Fruit fly (Drosophila melanogaster) whole organism, embryonic: Measurements from ENCODE around the gene CG9933.

ENCODE experiments used
- B-H2 ChIP-seq: fragments of 200-800 bp; sonication (Bioruptor generic); optimal IDR thresholded peaks from 2 replicates; lab custom pipeline; 2018; ENCODE audit warnings: missing biosample characterization, mild to moderate bottlenecking, missing genetic modification characterization
- CG1024 ChIP-seq: fragments of 200-800 bp; sonication (Bioruptor generic); IDR thresholded peaks from 2 replicates; pipeline ENCODE4 v1.3.6; 2022; ENCODE audit warnings: missing biosample characterization, missing genetic modification characterization
- CG11085 ChIP-seq: fragments of 200-800 bp; sonication (Bioruptor generic); IDR thresholded peaks from 2 replicates; pipeline ENCODE4 v1.3.6; 2022; ENCODE audit warnings: missing biosample characterization, missing genetic modification characterization
- CG11093 ChIP-seq: fragments of 200-800 bp; sonication (Bioruptor generic); IDR thresholded peaks from 3 replicates; pipeline ENCODE4 v1.3.6; 2022; ENCODE audit warnings: missing biosample characterization, missing genetic modification characterization
- CG11695 ChIP-seq: fragments of 200-800 bp; sonication (Bioruptor generic); IDR thresholded peaks from 3 replicates; pipeline ENCODE4 v1.3.6; 2022; ENCODE audit warnings: missing biosample characterization, missing genetic modification characterization
- CG11723 ChIP-seq: fragments of 200-800 bp; sonication (Bioruptor generic); optimal IDR thresholded peaks from 2 replicates; lab custom pipeline; 2017; ENCODE audit warnings: missing biosample characterization, mild to moderate bottlenecking, missing genetic modification characterization
- CG12391 ChIP-seq: fragments of 200-800 bp; sonication (Bioruptor generic); optimal IDR thresholded peaks from 3 replicates; lab custom pipeline; 2018; ENCODE audit warnings: missing biosample characterization, mild to moderate bottlenecking, missing genetic modification characterization, moderate library complexity
- CG16863 ChIP-seq: fragments of 200-800 bp; sonication (Bioruptor generic); optimal IDR thresholded peaks from 3 replicates; lab custom pipeline; 2016; ENCODE audit warnings: missing biosample characterization, missing genetic modification characterization
- CG18599 ChIP-seq: fragments of 200-800 bp; sonication (Bioruptor generic); optimal IDR thresholded peaks from 3 replicates; lab custom pipeline; 2017; ENCODE audit warnings: missing biosample characterization, missing genetic modification characterization, mild to moderate bottlenecking, moderate library complexity, missing genetic modification reagents
- CG2875 ChIP-seq: fragments of 200-800 bp; sonication (Bioruptor generic); optimal IDR thresholded peaks from 2 replicates; lab custom pipeline; 2017; ENCODE audit warnings: missing biosample characterization, mild to moderate bottlenecking, missing genetic modification characterization, missing genetic modification reagents
- CG4360 ChIP-seq: fragments of 200-800 bp; sonication (Bioruptor generic); IDR thresholded peaks from 2 replicates; pipeline ENCODE4 v1.3.6; 2022; ENCODE audit warnings: missing biosample characterization, missing genetic modification characterization
- CG43689 ChIP-seq: fragments of 200-800 bp; sonication (Bioruptor generic); IDR thresholded peaks from 2 replicates; pipeline ENCODE4 v1.3.6; 2022; ENCODE audit warnings: missing biosample characterization, missing genetic modification characterization
- CG4730 ChIP-seq: fragments of 200-800 bp; sonication (Bioruptor generic); IDR thresholded peaks from 2 replicates; pipeline ENCODE4 v1.3.6; 2022; ENCODE audit warnings: missing biosample characterization, missing genetic modification characterization
- CG6175 ChIP-seq: fragments of 200-800 bp; sonication (Bioruptor generic); IDR thresholded peaks from 3 replicates; pipeline ENCODE4 v1.3.6; 2022; ENCODE audit warnings: missing biosample characterization, missing genetic modification characterization
- CG6689 ChIP-seq: fragments of 200-800 bp; sonication (Bioruptor generic); IDR thresholded peaks from 2 replicates; pipeline ENCODE4 v1.3.6; 2022; ENCODE audit warnings: missing biosample characterization, missing genetic modification characterization
- CG7372 ChIP-seq: fragments of 200-800 bp; sonication (Bioruptor generic); IDR thresholded peaks from 2 replicates; pipeline ENCODE4 v1.3.6; 2022; ENCODE audit warnings: missing biosample characterization, missing genetic modification characterization
- CG7786 ChIP-seq: fragments of 200-800 bp; sonication (Bioruptor generic); optimal IDR thresholded peaks from 2 replicates; lab custom pipeline; 2016; ENCODE audit warnings: missing biosample characterization, missing genetic modification characterization
- CG9215 ChIP-seq: fragments of 200-800 bp; sonication (Bioruptor generic); IDR thresholded peaks from 2 replicates; pipeline ENCODE4 v1.3.6; 2022; ENCODE audit warnings: missing biosample characterization, missing genetic modification characterization
- CTCF ChIP-seq: fragments of 200-800 bp; sonication (Bioruptor generic); optimal IDR thresholded peaks from 2 replicates; lab custom pipeline; 2017; ENCODE audit warnings: missing biosample characterization, mild to moderate bottlenecking, missing genetic modification characterization, moderate library complexity
- CoRest ChIP-seq: fragments of 200-800 bp; sonication (Bioruptor generic); optimal IDR thresholded peaks from 3 replicates; lab custom pipeline; 2018; ENCODE audit warnings: missing biosample characterization, mild to moderate bottlenecking, missing genetic modification characterization, moderate library complexity
- Dref ChIP-seq: fragments of 200-800 bp; sonication (Bioruptor generic); IDR thresholded peaks from 2 replicates; pipeline ENCODE4 v1.3.6; 2022; ENCODE audit warnings: missing biosample characterization, missing genetic modification characterization
- Fer3 ChIP-seq: fragments of 200-800 bp; sonication (Bioruptor generic); optimal IDR thresholded peaks from 2 replicates; lab custom pipeline; 2018; ENCODE audit warnings: missing biosample characterization, mild to moderate bottlenecking, missing genetic modification characterization, moderate library complexity
- H2.0 ChIP-seq: fragments of 200-800 bp; sonication (Bioruptor generic); IDR thresholded peaks from 2 replicates; pipeline ENCODE4 v1.3.6; 2022; ENCODE audit warnings: missing biosample characterization, missing genetic modification characterization
- HLH54F ChIP-seq: fragments of 200-800 bp; sonication (Bioruptor generic); optimal IDR thresholded peaks from 3 replicates; lab custom pipeline; 2016; ENCODE audit warnings: missing biosample characterization, missing genetic modification characterization
- Hey ChIP-seq: fragments of 200-800 bp; sonication (Bioruptor generic); optimal IDR thresholded peaks from 3 replicates; lab custom pipeline; 2018; ENCODE audit warnings: missing biosample characterization, mild to moderate bottlenecking, missing genetic modification characterization
- Hr39 ChIP-seq: fragments of >200 bp; optimal IDR thresholded peaks from 2 replicates; lab custom pipeline; 2017
- Mes4 ChIP-seq: fragments of 200-800 bp; sonication (Bioruptor generic); optimal IDR thresholded peaks from 2 replicates; lab custom pipeline; 2016; ENCODE audit warnings: missing biosample characterization, missing genetic modification characterization
- Ptx1 ChIP-seq: fragments of 200-800 bp; sonication (Bioruptor generic); IDR thresholded peaks from 2 replicates; pipeline ENCODE4 v1.3.6; 2022; ENCODE audit warnings: missing biosample characterization, missing genetic modification characterization
- Sox102F ChIP-seq: fragments of 200-800 bp; sonication (Bioruptor generic); optimal IDR thresholded peaks from 2 replicates; lab custom pipeline; 2018; ENCODE audit warnings: missing biosample characterization, mild to moderate bottlenecking, missing genetic modification characterization, moderate library complexity
- Trl ChIP-seq, 3 experiments: fragments of >200 bp in 2 of 3; fragments of 200-800 bp in 1 of 3; sonication (Bioruptor generic) in 1 of 3; optimal IDR thresholded peaks; 2 replicates in 1 of 3; 3 replicates in 2 of 3; lab custom pipeline; 2016 to 2017; ENCODE audit warnings: missing biosample characterization in 1 of 3, missing genetic modification characterization in 1 of 3
- Xrp1 ChIP-seq: fragments of 200-800 bp; sonication (Bioruptor generic); IDR thresholded peaks from 2 replicates; pipeline ENCODE4 v1.3.6; 2022; ENCODE audit warnings: missing biosample characterization, missing genetic modification characterization
- aop ChIP-seq: fragments of 200-800 bp; sonication (Bioruptor generic); IDR thresholded peaks from 2 replicates; pipeline ENCODE4 v1.3.6; 2022; ENCODE audit warnings: missing biosample characterization, missing genetic modification characterization
- bsh ChIP-seq, 2 experiments: fragments of 200-800 bp; sonication (Bioruptor generic); optimal IDR thresholded peaks; 2 replicates each; lab custom pipeline; 2017 to 2018; ENCODE audit warnings: mild to moderate bottlenecking in 2 of 2, missing biosample characterization in 2 of 2, missing genetic modification characterization in 2 of 2, moderate library complexity in 1 of 2
- dpn ChIP-seq, 2 experiments: fragments of 200-800 bp; sonication (Bioruptor generic); optimal IDR thresholded peaks; 3 replicates each; lab custom pipeline; 2016; ENCODE audit warnings: missing biosample characterization in 2 of 2, missing genetic modification characterization in 2 of 2
- gsb-n ChIP-seq: fragments of 200-800 bp; sonication (Bioruptor generic); optimal IDR thresholded peaks from 3 replicates; lab custom pipeline; 2018; ENCODE audit warnings: missing biosample characterization, mild to moderate bottlenecking, missing genetic modification characterization
- her ChIP-seq: fragments of 200-800 bp; sonication (Bioruptor generic); optimal IDR thresholded peaks from 2 replicates; lab custom pipeline; 2016; ENCODE audit warnings: missing biosample characterization, missing genetic modification characterization
- insv ChIP-seq, 2 experiments: fragments of 200-800 bp; sonication (Bioruptor generic); optimal IDR thresholded peaks; 3 replicates each; lab custom pipeline; 2016 to 2018; ENCODE audit warnings: missing biosample characterization in 2 of 2, missing genetic modification characterization in 2 of 2
- kah ChIP-seq: fragments of 200-800 bp; sonication (Bioruptor generic); optimal IDR thresholded peaks from 2 replicates; lab custom pipeline; 2018; ENCODE audit warnings: missing biosample characterization, mild to moderate bottlenecking, missing genetic modification characterization
- nau ChIP-seq: fragments of 200-800 bp; sonication (Bioruptor generic); optimal IDR thresholded peaks from 3 replicates; lab custom pipeline; 2017; ENCODE audit warnings: missing biosample characterization, mild to moderate bottlenecking, missing genetic modification characterization, missing genetic modification reagents
- odd ChIP-seq: fragments of 200-800 bp; sonication (Bioruptor generic); optimal IDR thresholded peaks from 2 replicates; lab custom pipeline; 2017; ENCODE audit warnings: missing biosample characterization, mild to moderate bottlenecking, missing genetic modification characterization
- org-1 ChIP-seq: fragments of 200-800 bp; sonication (Bioruptor generic); optimal IDR thresholded peaks from 2 replicates; lab custom pipeline; 2017; ENCODE audit warnings: missing biosample characterization, missing genetic modification characterization
- pfk ChIP-seq: fragments of 200-800 bp; sonication (Bioruptor generic); optimal IDR thresholded peaks from 2 replicates; lab custom pipeline; 2018; ENCODE audit warnings: missing biosample characterization, mild to moderate bottlenecking, missing genetic modification characterization, moderate library complexity
- ranshi ChIP-seq: fragments of 200-800 bp; sonication (Bioruptor generic); IDR thresholded peaks from 2 replicates; pipeline ENCODE4 v1.3.6; 2022; ENCODE audit warnings: missing biosample characterization, missing genetic modification characterization
- sens ChIP-seq: fragments of 200-800 bp; sonication (Bioruptor generic); peaks from one replicate; lab custom pipeline; 2016; ENCODE audit warnings: missing biosample characterization, missing genetic modification characterization
- slbo ChIP-seq: fragments of 200-800 bp; sonication (Bioruptor generic); IDR thresholded peaks from 2 replicates; pipeline ENCODE4 v1.3.6; 2022; ENCODE audit warnings: missing biosample characterization, missing genetic modification characterization
- slou ChIP-seq: fragments of 200-800 bp; sonication (Bioruptor generic); optimal IDR thresholded peaks from 3 replicates; lab custom pipeline; 2016; ENCODE audit warnings: missing biosample characterization, missing genetic modification characterization
- so ChIP-seq: fragments of 200-800 bp; sonication (Bioruptor generic); IDR thresholded peaks from 3 replicates; pipeline ENCODE4 v1.3.6; 2022; ENCODE audit warnings: missing biosample characterization, missing genetic modification characterization
- stwl ChIP-seq: fragments of 200-800 bp; sonication (Bioruptor generic); optimal IDR thresholded peaks from 3 replicates; lab custom pipeline; 2018; ENCODE audit warnings: missing biosample characterization, mild to moderate bottlenecking, missing genetic modification characterization, moderate library complexity
- tx ChIP-seq: fragments of 200-800 bp; sonication (Bioruptor generic); optimal IDR thresholded peaks from 2 replicates; lab custom pipeline; 2016; ENCODE audit warnings: missing biosample characterization, missing genetic modification characterization
- wor ChIP-seq: fragments of 200-800 bp; sonication (Bioruptor generic); IDR thresholded peaks from 2 replicates; pipeline ENCODE4 v1.3.6; 2022; ENCODE audit warnings: missing biosample characterization, missing genetic modification characterization
- z ChIP-seq: fragments of 200-800 bp; sonication (Bioruptor generic); IDR thresholded peaks from 3 replicates; pipeline ENCODE4 v1.3.6; 2022; ENCODE audit warnings: missing biosample characterization, missing genetic modification characterization

CG9933 gene

DNA sequence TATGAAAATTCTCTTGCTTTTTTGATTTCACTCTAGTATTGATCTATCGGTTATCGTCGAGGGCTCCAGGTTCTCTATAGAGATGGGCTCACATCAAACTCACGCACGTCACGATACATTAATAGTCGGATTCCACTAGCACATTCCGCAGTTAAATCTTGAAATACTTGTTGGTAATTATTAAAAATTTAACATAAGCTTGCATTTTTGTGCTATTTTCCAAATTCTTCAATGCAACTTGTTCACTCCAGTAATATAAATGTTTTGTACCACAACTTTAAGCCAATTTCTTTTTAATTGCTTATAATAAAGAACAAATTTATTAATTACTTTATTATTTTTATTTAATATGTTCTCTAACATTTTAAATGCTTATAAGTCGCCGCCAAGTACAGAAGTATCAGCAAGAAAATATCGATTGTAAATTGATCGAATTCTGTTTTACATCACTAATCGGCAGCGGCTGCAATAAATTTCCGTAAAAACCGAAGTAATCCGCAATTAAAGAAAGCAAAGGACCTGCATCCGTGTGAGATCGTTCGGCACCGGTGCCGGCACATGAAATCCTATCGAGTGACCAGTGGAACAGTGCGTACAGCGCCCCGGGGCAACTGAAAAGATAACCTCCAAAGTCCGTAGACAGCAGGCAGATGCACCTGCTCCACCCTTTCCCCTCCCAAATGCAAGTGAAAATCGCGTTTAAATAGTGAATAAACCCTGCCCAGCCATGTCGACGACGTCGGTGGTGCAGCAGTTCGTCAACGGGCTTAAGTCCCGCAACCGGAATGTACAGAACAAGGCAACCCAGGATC is 16.8 kb downstream of the CG9933 start, which contains the start of the genes Vha68-1 and mTor (continued):
- TF ChIP-seq CG11723 (GFP tag; lab: Kevin White, UChicago) (no peak), CG4730 (GFP tag; lab: Robert Waterston, UW) (peak; percentile 65), Dref (GFP tag; lab: Robert Waterston, UW) (peak; percentile 86), aop (GFP tag; lab: Robert Waterston, UW) (no peak), Trl (optimal IDR thresholded peaks at IDR 0.05; lab: Kevin White, UChicago) (no peak), Trl (GFP tag; optimal IDR thresholded peaks at IDR 0.05; lab: Kevin White, UChicago) (peak; percentile 82), pfk (GFP tag; lab: Kevin White, UChicago) (peak; percentile 36), dpn (GFP tag; optimal IDR thresholded peaks at IDR 0.05; lab: Kevin White, UChicago) (peak; percentile 73 to 82), Mes4 (GFP tag; lab: Kevin White, UChicago) (no peak), CG6175 (GFP tag; lab: Robert Waterston, UW) (peak; percentile 74; the same call in 2 of the 3 replicates), CG11093 (GFP tag; lab: Robert Waterston, UW) (peak; percentile 57; the same call in 1 of the 3 replicates), tx (peak; percentile 83), stwl (tag; lab: Kevin White, UChicago) (no peak), B-H2 (GFP tag; lab: Kevin White, UChicago) (no peak), H2.0 (GFP tag; lab: Robert Waterston, UW) (peak; percentile 70), Xrp1 (GFP tag; lab: Robert Waterston, UW) (peak; percentile 75), Hey (tag; lab: Kevin White, UChicago) (no peak), CG6689 (GFP tag; lab: Robert Waterston, UW) (peak; percentile 74), CG2875 (GFP tag; lab: Kevin White, UChicago) (no peak), slou (GFP tag; lab: Kevin White, UChicago) (peak; percentile 84), ranshi (GFP tag; lab: Robert Waterston, UW) (peak; percentile 84), CG7786 (GFP tag; lab: Kevin White, UChicago) (peak; percentile 78), wor (GFP tag; lab: Robert Waterston, UW) (peak; percentile 48), nau (GFP tag; lab: Kevin White, UChicago) (no peak), CG12391 (peak; percentile 88), slbo (peak; percentile 92), Sox102F (no peak), CG43689 (no peak), CG9215 (GFP tag; lab: Robert Waterston, UW) (peak; percentile 84), her (GFP tag; lab: Kevin White, UChicago) (peak; percentile 19), Hr39 (no peak), CoRest (tag; lab: Kevin White, UChicago) (peak; percentile 90), insv (GFP tag; optimal IDR thresholded peaks at IDR 0.05; lab: Kevin White, UChicago) (peak in 1 of 2 experiments; percentile 30), z (GFP tag; lab: Robert Waterston, UW) (no peak), Ptx1 (GFP tag; lab: Robert Waterston, UW) (peak; percentile 85), bsh (GFP tag; optimal IDR thresholded peaks at IDR 0.05; lab: Kevin White, UChicago) (peak in 1 of 2 experiments; percentile 72), so (no peak), CG7372 (GFP tag; lab: Robert Waterston, UW) (peak; percentile 64), CG1024 (GFP tag; lab: Robert Waterston, UW) (peak; percentile 75), sens (GFP tag; lab: Kevin White, UChicago) (peak; percentile 90), CG4360 (no peak), Fer3 (tag; lab: Kevin White, UChicago) (peak; percentile 81), CG11695 (GFP tag; lab: Robert Waterston, UW) (peak; percentile 68; the same call in 2 of the 3 replicates), CG18599 (GFP tag; lab: Kevin White, UChicago) (peak; percentile 78), HLH54F (GFP tag; lab: Kevin White, UChicago) (peak; percentile 82), org-1 (GFP tag; lab: Kevin White, UChicago) (no peak), odd (GFP tag; lab: Kevin White, UChicago) (no peak), kah (GFP tag; lab: Kevin White, UChicago) (no peak), gsb-n (tag; lab: Kevin White, UChicago) (no peak), CG16863 (GFP tag; lab: Kevin White, UChicago) (peak; percentile 63), CTCF (no peak), CG11085 (GFP tag; lab: Robert Waterston, UW) (peak; percentile 56; the same call in 1 of the 2 replicates)
